Fruit fly (Drosophila melanogaster): ENCODE results near the gene cDIP.

Gene cDIP

dm6 chr3R:21127352-21127985 is 33.4 kb downstream of the cDIP start, which contains the start of the genes slmb and CG5793 (continued):
- TF ChIP-seq CG33213 (GFP tag; optimal IDR thresholded peaks at IDR 0.05) (peak; percentile 48), tin (GFP tag; optimal IDR thresholded peaks at IDR 0.05) (peak; percentile 52), CG11723 (GFP tag; optimal IDR thresholded peaks at IDR 0.05) (peak; percentile 17), ftz-f1 (GFP tag; optimal IDR thresholded peaks at IDR 0.05) (no peak), hkb (optimal IDR thresholded peaks at IDR 0.05) (no peak), hkb (GFP tag; IDR thresholded peaks at IDR 0.05) (peak; percentile 37; the same call in 1 of the 2 replicates), CG6689 (GFP tag; IDR thresholded peaks at IDR 0.05) (no peak), fru (optimal IDR thresholded peaks at IDR 0.05) (no peak), CG8290 (GFP tag; optimal IDR thresholded peaks at IDR 0.05) (peak; percentile 23), CG8290 (tag; optimal IDR thresholded peaks at IDR 0.05) (no peak), Atf-2 (GFP tag; optimal IDR thresholded peaks at IDR 0.05) (peak; percentile 43), fu2 (GFP tag; optimal IDR thresholded peaks at IDR 0.05) (peak; percentile 38), CG30431 (GFP tag; optimal IDR thresholded peaks at IDR 0.05) (no peak), CG2129 (GFP tag; IDR thresholded peaks at IDR 0.05; ENCODE audit: partially characterized antibody) (0 out of 2 replicates have a peak, but pooled peaks have one; percentile 13), CG1792 (GFP tag; optimal IDR thresholded peaks at IDR 0.05) (peak; percentile 60), tgo (GFP tag; IDR thresholded peaks at IDR 0.05) (no peak; the same call in 2 of the 3 replicates), C15 (GFP tag; IDR thresholded peaks at IDR 0.05) (no peak), CG8478 (optimal IDR thresholded peaks at IDR 0.05) (no peak), CG10959 (GFP tag; IDR thresholded peaks at IDR 0.05) (no peak), CG15479 (GFP tag; optimal IDR thresholded peaks at IDR 0.05) (peak; percentile 0), Ets97D (GFP tag; optimal IDR thresholded peaks at IDR 0.05) (peak; percentile 76), Jarid2 (GFP tag; optimal IDR thresholded peaks at IDR 0.05) (no peak), CG3726 (GFP tag; IDR thresholded peaks at IDR 0.05) (no peak), Hey (tag; optimal IDR thresholded peaks at IDR 0.05) (no peak), her (GFP tag; optimal IDR thresholded peaks at IDR 0.05) (peak; percentile 91), Vsx1 (GFP tag; optimal IDR thresholded peaks at IDR 0.05) (no peak), Xbp1 (GFP tag; optimal IDR thresholded peaks at IDR 0.05) (peak; percentile 65), CG14014 (GFP tag; IDR thresholded peaks at IDR 0.05) (0 out of 2 replicates have a peak, but pooled peaks have one; percentile 32), CG6765 (GFP tag; optimal IDR thresholded peaks at IDR 0.05) (no peak), CG2712 (tag; optimal IDR thresholded peaks at IDR 0.05) (peak; percentile 28), tll (GFP tag; optimal IDR thresholded peaks at IDR 0.05) (no peak), CG12659 (GFP tag; optimal IDR thresholded peaks at IDR 0.05) (peak; percentile 81), exex (tag; optimal IDR thresholded peaks at IDR 0.05) (no peak), nerfin-2 (GFP tag; IDR thresholded peaks at IDR 0.05; ENCODE audit: partially characterized antibody) (no peak), CG1024 (GFP tag; IDR thresholded peaks at IDR 0.05) (peak; percentile 43), Nf-YB (GFP tag; optimal IDR thresholded peaks at IDR 0.05) (no peak), disco-r (GFP tag; optimal IDR thresholded peaks at IDR 0.05) (no peak), nom (GFP tag; optimal IDR thresholded peaks at IDR 0.05) (no peak), gsb-n (tag; optimal IDR thresholded peaks at IDR 0.05) (peak; percentile 25), grn (GFP tag; optimal IDR thresholded peaks at IDR 0.05) (peak; percentile 17), Xrp1 (GFP tag; IDR thresholded peaks at IDR 0.05) (peak; percentile 46; the same call in 1 of the 2 replicates), ase (GFP tag; IDR thresholded peaks at IDR 0.05) (0 out of 3 replicates have a peak, but pooled peaks have one; percentile 21), CG7745 (tag; optimal IDR thresholded peaks at IDR 0.05) (no peak), CG30020 (tag; optimal IDR thresholded peaks at IDR 0.05) (peak; percentile 50)

Measured in whole organism, embryonic.